Fruit fly (Drosophila melanogaster): ENCODE measurements around the gene CG31371.

DNA sequence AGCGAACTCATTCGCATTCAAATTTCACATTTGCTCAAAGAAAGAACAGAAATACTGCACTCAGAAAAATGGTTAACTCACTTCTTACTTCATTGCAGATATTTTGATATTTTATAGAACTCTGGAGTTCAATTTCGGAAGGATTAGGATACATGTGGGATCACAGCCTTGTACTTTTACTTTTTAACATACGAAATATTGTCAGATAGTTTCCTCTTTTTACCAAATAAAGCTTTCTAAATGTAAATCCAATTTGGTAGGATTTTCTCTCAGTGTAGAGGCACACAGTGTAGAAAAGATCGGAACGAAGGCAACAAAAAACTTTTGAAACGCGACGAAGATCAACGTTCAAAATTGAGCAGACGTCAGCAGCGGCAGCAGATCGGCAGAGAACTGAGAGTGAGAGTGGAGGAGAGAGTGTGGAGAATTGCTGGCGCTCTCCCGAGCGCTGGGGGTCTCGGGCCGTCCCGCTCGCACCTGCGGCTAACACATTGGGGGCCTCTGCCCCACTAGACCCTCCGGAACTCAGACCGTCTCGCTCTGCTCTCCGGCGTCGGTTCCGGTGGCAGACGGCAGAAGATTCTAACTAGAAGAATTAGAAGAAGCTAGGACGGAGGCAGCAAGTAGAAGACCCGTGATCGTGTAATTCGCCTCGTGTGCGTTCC lies 28.8 kb upstream of the CG31371 start, which contains the start of gene tmod:
- TF ChIP-seq CG33017 (tag; optimal IDR thresholded peaks at IDR 0.05) (no peak), CG11617 (GFP tag; optimal IDR thresholded peaks at IDR 0.05) (no peak), pad (GFP tag; optimal IDR thresholded peaks at IDR 0.05) (peak; percentile 59), cic (GFP tag; optimal IDR thresholded peaks at IDR 0.05) (no peak)
